Fruit fly (Drosophila melanogaster) whole organism, prepupa: ENCODE data around the gene CG14257.

Experiments
- Blimp-1 ChIP-seq: fragments of 200-800 bp; sonication (Bioruptor generic); optimal IDR thresholded peaks from 3 replicates; lab custom pipeline; 2017; ENCODE audit warnings: missing biosample characterization, missing genetic modification characterization, mild to moderate bottlenecking, moderate library complexity, missing genetic modification reagents
- CG10631 ChIP-seq: fragments of 200-800 bp; sonication (Bioruptor generic); optimal IDR thresholded peaks from 2 replicates; lab custom pipeline; 2016; ENCODE audit warnings: missing biosample characterization, missing genetic modification characterization
- CG11902 ChIP-seq: fragments of 200-800 bp; sonication (Bioruptor generic); optimal IDR thresholded peaks from 3 replicates; lab custom pipeline; 2016; ENCODE audit warnings: missing biosample characterization, missing genetic modification characterization
- CG1621 ChIP-seq: fragments of 200-800 bp; sonication (Bioruptor generic); optimal IDR thresholded peaks from 3 replicates; lab custom pipeline; 2018; ENCODE audit warnings: missing biosample characterization, mild to moderate bottlenecking, missing genetic modification characterization
- CG32006 ChIP-seq: fragments of 200-800 bp; sonication (Bioruptor generic); optimal IDR thresholded peaks from 3 replicates; lab custom pipeline; 2017; ENCODE audit warnings: missing biosample characterization, mild to moderate bottlenecking, missing genetic modification characterization
- CG34406 ChIP-seq: fragments of 200-800 bp; sonication (Bioruptor generic); optimal IDR thresholded peaks from 3 replicates; lab custom pipeline; 2016; ENCODE audit warnings: missing biosample characterization, missing genetic modification characterization
- CG3919 ChIP-seq: fragments of 200-800 bp; sonication (Bioruptor generic); optimal IDR thresholded peaks from 3 replicates; lab custom pipeline; 2016; ENCODE audit warnings: missing biosample characterization, missing genetic modification characterization
- CG4318 ChIP-seq: fragments of 200-800 bp; sonication (Bioruptor generic); optimal IDR thresholded peaks from 3 replicates; lab custom pipeline; 2017; ENCODE audit warnings: missing biosample characterization, mild to moderate bottlenecking, missing genetic modification characterization
- CG6163 ChIP-seq: fragments of 200-800 bp; sonication (Bioruptor generic); IDR thresholded peaks from 3 replicates; pipeline ENCODE4 v1.3.6; 2022; ENCODE audit warnings: missing biosample characterization, missing genetic modification characterization
- CG6276 ChIP-seq: fragments of 200-800 bp; sonication (Bioruptor generic); optimal IDR thresholded peaks from 2 replicates; lab custom pipeline; 2017; ENCODE audit warnings: missing biosample characterization, mild to moderate bottlenecking, missing genetic modification characterization
- CG6854 ChIP-seq: fragments of 200-800 bp; sonication (Bioruptor generic); optimal IDR thresholded peaks from 2 replicates; lab custom pipeline; 2017; ENCODE audit warnings: missing biosample characterization, mild to moderate bottlenecking, missing genetic modification characterization
- CG7368 ChIP-seq: fragments of 200-800 bp; sonication (Bioruptor generic); optimal IDR thresholded peaks from 3 replicates; lab custom pipeline; 2016; ENCODE audit warnings: missing biosample characterization, missing genetic modification characterization
- CG8319 ChIP-seq: fragments of 200-800 bp; sonication (Bioruptor generic); optimal IDR thresholded peaks from 3 replicates; lab custom pipeline; 2016; ENCODE audit warnings: missing biosample characterization, missing genetic modification characterization
- CG8632 ChIP-seq: fragments of 200-800 bp; sonication (Bioruptor generic); optimal IDR thresholded peaks from 3 replicates; lab custom pipeline; 2016; ENCODE audit warnings: missing biosample characterization, missing genetic modification characterization
- CG9139 ChIP-seq: fragments of 200-800 bp; sonication (Bioruptor generic); optimal IDR thresholded peaks from 3 replicates; lab custom pipeline; 2017; ENCODE audit warnings: missing biosample characterization, mild to moderate bottlenecking, missing genetic modification characterization
- Eip75B ChIP-seq: fragments of 200-800 bp; sonication (Bioruptor generic); optimal IDR thresholded peaks from 3 replicates; lab custom pipeline; 2016; ENCODE audit warnings: missing biosample characterization, missing genetic modification characterization
- Eip93F ChIP-seq: fragments of 200-800 bp; sonication (Bioruptor generic); optimal IDR thresholded peaks from 2 replicates; lab custom pipeline; 2016; ENCODE audit warnings: missing biosample characterization, mild to moderate bottlenecking, missing genetic modification characterization
- Ets21C ChIP-seq: fragments of 200-800 bp; sonication (Bioruptor generic); optimal IDR thresholded peaks from 3 replicates; lab custom pipeline; 2016; ENCODE audit warnings: missing biosample characterization, missing genetic modification characterization
- Hr38 ChIP-seq: sonication (Bioruptor generic); optimal IDR thresholded peaks from 2 replicates; lab custom pipeline; 2016; ENCODE audit warnings: missing biosample characterization, missing genetic modification characterization
- Hr4 ChIP-seq: fragments of 200-800 bp; sonication (Bioruptor generic); optimal IDR thresholded peaks from 3 replicates; lab custom pipeline; 2016; ENCODE audit warnings: missing biosample characterization, missing genetic modification characterization
- Lpt ChIP-seq: fragments of 200-800 bp; sonication (Bioruptor generic); optimal IDR thresholded peaks from 3 replicates; lab custom pipeline; 2016; ENCODE audit warnings: missing biosample characterization, missing genetic modification characterization
- Met ChIP-seq: fragments of 200-800 bp; sonication (Bioruptor generic); optimal IDR thresholded peaks from 3 replicates; lab custom pipeline; 2016; ENCODE audit warnings: missing biosample characterization, missing genetic modification characterization
- OdsH ChIP-seq: fragments of 200-800 bp; sonication (Bioruptor generic); optimal IDR thresholded peaks from 3 replicates; lab custom pipeline; 2016; ENCODE audit warnings: missing biosample characterization, missing genetic modification characterization
- Smox ChIP-seq: fragments of 200-800 bp; sonication (Bioruptor generic); optimal IDR thresholded peaks from 3 replicates; lab custom pipeline; 2016; ENCODE audit warnings: missing biosample characterization, missing genetic modification characterization
- Sox102F ChIP-seq: fragments of 200-800 bp; sonication (Bioruptor generic); optimal IDR thresholded peaks from 2 replicates; lab custom pipeline; 2016; ENCODE audit warnings: missing biosample characterization, mild to moderate bottlenecking, missing genetic modification characterization
- Sox15 ChIP-seq: fragments of 200-800 bp; sonication (Bioruptor generic); optimal IDR thresholded peaks from 3 replicates; lab custom pipeline; 2016; ENCODE audit warnings: missing biosample characterization, missing genetic modification characterization
- achi ChIP-seq: fragments of 200-800 bp; sonication (Bioruptor generic); optimal IDR thresholded peaks from 3 replicates; lab custom pipeline; 2016; ENCODE audit warnings: missing biosample characterization, missing genetic modification characterization
- acj6 ChIP-seq: fragments of 200-800 bp; sonication (Bioruptor generic); optimal IDR thresholded peaks from 3 replicates; lab custom pipeline; 2016; ENCODE audit warnings: missing biosample characterization, missing genetic modification characterization
- cyc ChIP-seq: fragments of 200-800 bp; sonication (Bioruptor generic); optimal IDR thresholded peaks from 3 replicates; lab custom pipeline; 2016; ENCODE audit warnings: missing biosample characterization, missing genetic modification characterization
- dac ChIP-seq: fragments of 200-800 bp; sonication (Bioruptor generic); optimal IDR thresholded peaks from 2 replicates; lab custom pipeline; 2017; ENCODE audit warnings: missing biosample characterization, mild to moderate bottlenecking, missing genetic modification characterization
- eg ChIP-seq: fragments of 200-800 bp; sonication (Bioruptor generic); IDR thresholded peaks from 3 replicates; pipeline ENCODE4 v1.3.6; 2022; ENCODE audit warnings: missing biosample characterization, missing genetic modification characterization
- esn ChIP-seq: fragments of 200-800 bp; sonication (Bioruptor generic); optimal IDR thresholded peaks from 2 replicates; lab custom pipeline; 2016; ENCODE audit warnings: missing biosample characterization, mild to moderate bottlenecking, missing genetic modification characterization, moderate library complexity
- fd85E ChIP-seq: fragments of 200-800 bp; sonication (Bioruptor generic); optimal IDR thresholded peaks from 3 replicates; lab custom pipeline; 2016; ENCODE audit warnings: missing biosample characterization, missing genetic modification characterization
- fkh ChIP-seq: fragments of 200-800 bp; sonication (Bioruptor generic); optimal IDR thresholded peaks from 3 replicates; lab custom pipeline; 2017; ENCODE audit warnings: missing biosample characterization, mild to moderate bottlenecking, missing genetic modification characterization, moderate library complexity
- lz ChIP-seq: fragments of 200-800 bp; sonication (Bioruptor generic); optimal IDR thresholded peaks from 3 replicates; lab custom pipeline; 2016; ENCODE audit warnings: missing biosample characterization, missing genetic modification characterization
- pdm3 ChIP-seq: fragments of 200-800 bp; sonication (Bioruptor generic); optimal IDR thresholded peaks from 3 replicates; lab custom pipeline; 2016; ENCODE audit warnings: missing biosample characterization, missing genetic modification characterization
- salr ChIP-seq, 2 experiments: fragments of 200-800 bp; sonication (Bioruptor generic); optimal IDR thresholded peaks; 3 replicates each; lab custom pipeline; 2016 to 2018; ENCODE audit warnings: missing biosample characterization in 2 of 2, missing genetic modification characterization in 2 of 2, mild to moderate bottlenecking in 1 of 2
- spab ChIP-seq: fragments of 200-800 bp; sonication (Bioruptor generic); optimal IDR thresholded peaks from 2 replicates; lab custom pipeline; 2017; ENCODE audit warnings: missing biosample characterization, mild to moderate bottlenecking, missing genetic modification characterization, missing genetic modification reagents
- svp ChIP-seq: fragments of 200-800 bp; sonication (Bioruptor generic); peaks from one replicate; lab custom pipeline; 2016; ENCODE audit warnings: missing biosample characterization, missing genetic modification characterization
- topi ChIP-seq: fragments of 200-800 bp; sonication (Bioruptor generic); optimal IDR thresholded peaks from 3 replicates; lab custom pipeline; 2016; ENCODE audit warnings: missing biosample characterization, missing genetic modification characterization
- vri ChIP-seq: fragments of 200-800 bp; sonication (Bioruptor generic); optimal IDR thresholded peaks from 3 replicates; lab custom pipeline; 2016; ENCODE audit warnings: missing biosample characterization, mild to moderate bottlenecking, missing genetic modification characterization

The CG14257 gene

dm6 chr3R:27092263-27092662, 16.6 kb downstream of the CG14257 start (continued):
- TF ChIP-seq CG8632 (GFP tag; lab: Kevin White, UChicago): no peak
- TF ChIP-seq CG8319 (GFP tag; lab: Kevin White, UChicago): no peak
- TF ChIP-seq CG32006 (GFP tag; lab: Kevin White, UChicago): peak; percentile 44
- peak; percentile 30 for TF ChIP-seq topi (GFP tag; lab: Kevin White, UChicago)
- no peak for TF ChIP-seq Smox (GFP tag; lab: Kevin White, UChicago)
- no peak for TF ChIP-seq Sox15 (GFP tag; lab: Kevin White, UChicago)
- peak; percentile 4 for TF ChIP-seq spab (GFP tag; lab: Kevin White, UChicago)
- TF ChIP-seq Eip93F (GFP tag; lab: Kevin White, UChicago): no peak

- TF ChIP-seq CG6276 (GFP tag; lab: Kevin White, UChicago): no peak
- no peak for TF ChIP-seq CG34406
- no peak for TF ChIP-seq cyc (GFP tag; lab: Kevin White, UChicago)
- TF ChIP-seq salr (GFP tag; optimal IDR thresholded peaks at IDR 0.05; lab: Kevin White, UChicago): no peak
- no peak for TF ChIP-seq CG4318 (GFP tag; lab: Kevin White, UChicago)
- TF ChIP-seq Sox15 (GFP tag; lab: Kevin White, UChicago): no peak
- no peak for TF ChIP-seq CG10631 (GFP tag; lab: Kevin White, UChicago)
- TF ChIP-seq lz (GFP tag; lab: Kevin White, UChicago): no peak
- TF ChIP-seq CG7368 (GFP tag; lab: Kevin White, UChicago): no peak
- no peak for TF ChIP-seq CG8319 (GFP tag; lab: Kevin White, UChicago)
- no peak for TF ChIP-seq Eip93F (GFP tag; lab: Kevin White, UChicago)
- TF ChIP-seq dac: no peak
- TF ChIP-seq CG1621 (tag; lab: Kevin White, UChicago): no peak
- TF ChIP-seq vri: no peak
- TF ChIP-seq Met (GFP tag; lab: Kevin White, UChicago): no peak
- no peak for TF ChIP-seq Ets21C
- TF ChIP-seq Hr4: no peak
- no peak for TF ChIP-seq Smox (GFP tag; lab: Kevin White, UChicago)
- no peak for TF ChIP-seq CG3919 (GFP tag; lab: Kevin White, UChicago)
Measured at dm6 chr3R:27092843-27093242, 17.2 kb downstream of the CG14257 start, which contains the start of gene CG14258. Gene CG14258 (plus strand): TSS chr3R:27093143.

DNA sequence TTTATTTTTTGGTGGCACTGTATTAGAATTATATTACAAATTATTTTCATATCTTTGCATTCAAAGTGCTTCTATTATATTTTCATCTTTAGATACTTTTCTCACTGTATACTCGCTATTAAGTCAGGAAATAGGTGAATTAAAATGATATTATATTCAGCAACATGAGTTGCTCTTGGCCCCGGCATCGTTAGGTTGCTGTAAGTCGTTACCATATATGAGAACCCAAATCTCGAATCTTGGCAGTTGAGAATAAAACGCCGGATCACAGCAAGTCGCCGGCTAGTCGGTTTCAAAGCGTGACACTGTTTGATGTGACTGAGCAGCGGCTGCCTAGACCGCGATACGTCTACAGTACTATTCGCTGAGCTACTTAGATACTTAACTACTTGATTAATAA, 18.6 kb downstream of the CG14257 start, which contains the start of gene CG14259:
Gene CG14259 (plus strand): TSS at position 301 of the 400 bp plus-strand sequence.
- TF ChIP-seq Sox102F (GFP tag; lab: Kevin White, UChicago) (no peak), topi (GFP tag; lab: Kevin White, UChicago) (no peak), esn (GFP tag; lab: Kevin White, UChicago) (no peak), achi (GFP tag; lab: Kevin White, UChicago) (no peak), eg (GFP tag; lab: Robert Waterston, UW) (no peak), Blimp-1 (no peak), spab (GFP tag; lab: Kevin White, UChicago) (no peak), CG32006 (GFP tag; lab: Kevin White, UChicago) (no peak), svp (no peak), CG1621 (tag; lab: Kevin White, UChicago) (no peak), Hr4 (no peak), fd85E (GFP tag; lab: Kevin White, UChicago) (no peak), Lpt (no peak), pdm3 (GFP tag; lab: Kevin White, UChicago) (no peak), Eip75B (GFP tag; lab: Kevin White, UChicago) (no peak), CG6163 (no peak), CG11902 (GFP tag; lab: Kevin White, UChicago) (no peak), acj6 (GFP tag; lab: Kevin White, UChicago) (no peak), Met (GFP tag; lab: Kevin White, UChicago) (no peak)

DNA sequence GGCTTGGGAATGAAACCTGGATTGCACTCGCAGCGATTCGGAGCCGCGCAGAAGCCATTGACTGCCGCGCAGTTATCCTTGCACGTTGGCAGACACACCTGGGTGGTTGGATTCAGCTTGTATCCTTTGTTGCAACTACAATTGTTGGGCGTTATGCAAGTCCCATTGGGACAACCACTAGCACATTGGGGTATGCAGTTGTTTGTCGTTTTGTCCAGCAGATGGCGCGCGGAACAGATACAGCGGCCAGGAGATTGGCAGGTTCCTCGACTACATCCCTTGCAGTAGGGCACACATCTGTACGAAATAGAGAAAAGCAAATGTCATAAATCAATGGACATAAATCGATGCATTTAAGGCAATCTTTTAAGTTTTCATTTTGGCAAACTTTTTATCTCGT, 23.0 kb downstream of the CG14257 start:
- no peak for TF ChIP-seq Sox102F (GFP tag; lab: Kevin White, UChicago)
- no peak for TF ChIP-seq fkh (GFP tag; lab: Kevin White, UChicago)
- TF ChIP-seq Lpt: no peak
- no peak for TF ChIP-seq OdsH (GFP tag; lab: Kevin White, UChicago)
- TF ChIP-seq CG1621 (tag; lab: Kevin White, UChicago): no peak
- no peak for TF ChIP-seq CG6854
- no peak for TF ChIP-seq svp
- TF ChIP-seq Eip75B (GFP tag; lab: Kevin White, UChicago): no peak
- no peak for TF ChIP-seq CG10631 (GFP tag; lab: Kevin White, UChicago)
- TF ChIP-seq Hr38 (GFP tag; lab: Kevin White, UChicago): no peak
- no peak for TF ChIP-seq CG8632 (GFP tag; lab: Kevin White, UChicago)
- no peak for TF ChIP-seq pdm3 (GFP tag; lab: Kevin White, UChicago)
- no peak for TF ChIP-seq CG7368 (GFP tag; lab: Kevin White, UChicago)
- TF ChIP-seq vri: no peak
- TF ChIP-seq CG32006 (GFP tag; lab: Kevin White, UChicago): no peak
- TF ChIP-seq CG9139: no peak
